Worm (Caenorhabditis elegans): ENCODE data around the gene B0361.14.

Gene B0361.14

DNA sequence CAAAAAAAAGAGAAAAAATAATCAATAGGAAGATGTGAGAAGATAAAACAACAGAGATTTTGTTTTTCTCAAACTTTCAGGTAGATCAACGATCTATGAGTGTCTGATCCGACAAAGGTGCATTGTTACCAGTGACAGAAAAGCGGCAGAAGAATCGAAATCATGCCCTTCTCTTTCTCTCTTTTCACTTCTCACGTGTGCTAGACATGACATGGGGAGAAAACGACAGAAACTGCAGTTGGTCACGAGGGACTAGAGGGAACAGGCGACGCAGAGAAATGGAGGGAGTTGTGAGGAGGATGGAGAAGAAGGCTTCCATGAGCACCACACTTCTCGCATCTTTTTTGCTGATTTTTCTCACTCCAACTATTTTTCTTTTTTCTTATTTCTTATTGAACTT lies 35.9 kb upstream of the B0361.14 start, which contains the start of gene F56C9.10 (continued):
- TF ChIP-seq isw-1 (GFP tag; IDR thresholded peaks at IDR 0.05) (peak; percentile 58), fkh-8 (tag; optimal IDR thresholded peaks at IDR 0.05) (peak; percentile 90), pag-3 (tag; optimal IDR thresholded peaks at IDR 0.05; ENCODE audit: borderline replicate concordance, insufficient read depth) (no peak), sup-37 (GFP tag; optimal IDR thresholded peaks at IDR 0.05) (peak; percentile 38), snu-23 (GFP tag; optimal IDR thresholded peaks at IDR 0.05) (peak; percentile 96), ceh-63 (GFP tag; optimal IDR thresholded peaks at IDR 0.05) (no peak), rnt-1 (tag; optimal IDR thresholded peaks at IDR 0.05) (peak; percentile 93), hlh-17 (GFP tag; optimal IDR thresholded peaks at IDR 0.05; ENCODE audit: borderline replicate concordance) (no peak), nhr-12 (tag; optimal IDR thresholded peaks at IDR 0.05) (no peak), zip-4 (GFP tag; optimal IDR thresholded peaks at IDR 0.05) (no peak), elt-3 (tag; optimal IDR thresholded peaks at IDR 0.05) (peak in 3 of 6 experiments; percentile 58 to 86 (median 80)), ceh-90 (tag; optimal IDR thresholded peaks at IDR 0.05) (no peak)

- peak; percentile 14 for TF ChIP-seq snu-23 (GFP tag; optimal IDR thresholded peaks at IDR 0.05)
- peak; percentile 69 for TF ChIP-seq snpc-4 (tag; optimal IDR thresholded peaks at IDR 0.05)
- TF ChIP-seq lin-14 (GFP tag; optimal IDR thresholded peaks at IDR 0.05) = peak; percentile 32
- peak; percentile 29 for TF ChIP-seq rnt-1 (tag; optimal IDR thresholded peaks at IDR 0.05)
- peak; percentile 1 for TF ChIP-seq nhr-85 (tag)
- peak; percentile 8 for TF ChIP-seq mep-1 (tag; optimal IDR thresholded peaks at IDR 0.05)
- TF ChIP-seq blmp-1 (tag; optimal IDR thresholded peaks at IDR 0.05) = peak; percentile 50
- TF ChIP-seq skn-1 (tag; optimal IDR thresholded peaks at IDR 0.05) = peak; percentile 40
- peak; percentile 17 for TF ChIP-seq nhr-71 (tag; optimal IDR thresholded peaks at IDR 0.05)
These were observed 34.7 kb upstream of the B0361.14 start for ce11 chrIII:7333906-7334531.

ce11 chrIII:7331671-7332070 lies 32.3 kb upstream of the B0361.14 start:
- TF ChIP-seq unc-98 (GFP tag; IDR thresholded peaks at IDR 0.05) (no peak), nhr-85 (tag) (peak; percentile 56)

DNA sequence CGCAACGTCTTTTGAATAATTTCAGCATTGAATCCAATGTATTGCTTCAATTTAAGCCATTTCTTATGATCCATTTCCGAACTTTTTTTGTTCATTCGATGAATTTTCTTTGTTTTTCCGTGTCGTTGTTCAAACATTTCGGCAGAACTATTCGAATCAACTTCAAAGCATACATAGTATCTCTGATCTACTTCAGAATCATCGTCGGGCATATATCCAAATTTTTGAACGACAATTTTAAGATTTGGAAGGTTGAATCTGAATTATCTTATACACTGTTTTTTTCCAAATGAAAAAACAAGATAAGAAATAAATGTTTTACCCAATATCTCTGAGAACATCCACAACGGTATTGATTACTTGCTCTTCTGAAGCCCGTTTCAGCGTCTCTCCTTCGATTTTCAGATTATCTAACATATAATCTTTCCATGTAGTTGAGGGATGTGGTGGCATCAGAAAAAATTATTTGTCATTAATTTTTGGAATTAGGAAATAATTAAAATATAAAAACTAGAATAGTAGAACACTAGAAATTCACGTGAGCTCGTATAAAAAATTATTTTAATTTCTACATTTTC lies 29.9 kb upstream of the B0361.14 start, which contains the start of gene lab-2:
Gene lab-2 (minus strand): TSS at position 453 of the 578 bp plus-strand sequence.
- TF ChIP-seq hlh-4 (tag; optimal IDR thresholded peaks at IDR 0.05) (no peak), fkh-8 (tag; optimal IDR thresholded peaks at IDR 0.05) (no peak), egl-13 (tag; optimal IDR thresholded peaks at IDR 0.05) (no peak), elt-2 (tag; optimal IDR thresholded peaks at IDR 0.05) (peak; percentile 11), efl-1 (optimal IDR thresholded peaks at IDR 0.05) (no peak), efl-1 (GFP tag; optimal IDR thresholded peaks at IDR 0.05 in 1 of 2) (peak in 1 of 2 experiments; percentile 78), lir-3 (tag; optimal IDR thresholded peaks at IDR 0.05; ENCODE audit: poor library complexity) (no peak), aly-2 (tag; optimal IDR thresholded peaks at IDR 0.05) (peak; percentile 22), ztf-11 (tag; optimal IDR thresholded peaks at IDR 0.05) (no peak), tbx-2 (tag; optimal IDR thresholded peaks at IDR 0.05) (no peak), C16A3.4 (tag; optimal IDR thresholded peaks at IDR 0.05) (peak; percentile 7), ama-1 (optimal IDR thresholded peaks at IDR 0.05) (peak; percentile 79), dsc-1 (tag; optimal IDR thresholded peaks at IDR 0.05) (no peak), fkh-10 (GFP tag; optimal IDR thresholded peaks at IDR 0.05) (no peak), nhr-77 (tag; optimal IDR thresholded peaks at IDR 0.05) (no peak), F16B12.6 (tag; optimal IDR thresholded peaks at IDR 0.05) (no peak), nhr-76 (tag; optimal IDR thresholded peaks at IDR 0.05) (no peak), vab-15 (tag; optimal IDR thresholded peaks at IDR 0.05) (no peak), ceh-88 (GFP tag; IDR thresholded peaks at IDR 0.05) (no peak), rnt-1 (tag; optimal IDR thresholded peaks at IDR 0.05) (no peak), nhr-90 (tag; optimal IDR thresholded peaks at IDR 0.05; ENCODE audit: poor library complexity) (peak; percentile 22), swsn-7 (tag; optimal IDR thresholded peaks at IDR 0.05) (no peak), mdl-1 (tag; optimal IDR thresholded peaks at IDR 0.05) (no peak), ceh-82 (tag; optimal IDR thresholded peaks at IDR 0.05) (no peak), jun-1 (tag; optimal IDR thresholded peaks at IDR 0.05) (no peak), isw-1 (GFP tag; IDR thresholded peaks at IDR 0.05) (no peak), fkh-4 (tag; optimal IDR thresholded peaks at IDR 0.05; ENCODE audit: borderline replicate concordance) (no peak), ztf-4 (tag; optimal IDR thresholded peaks at IDR 0.05) (peak; percentile 49), hlh-17 (GFP tag; optimal IDR thresholded peaks at IDR 0.05; ENCODE audit: borderline replicate concordance) (no peak)

Measured in whole organism, L1 larva.